Fruit fly (Drosophila melanogaster) whole organism, embryonic: ENCODE data around the gene Rab5.

Experiments used
- Blimp-1 ChIP-seq: fragments of 200-800 bp; sonication (Bioruptor generic); optimal IDR thresholded peaks from 3 replicates; lab custom pipeline; 2018; ENCODE audit warnings: missing biosample characterization, missing genetic modification characterization, mild to moderate bottlenecking, moderate library complexity, missing genetic modification reagents
- CG1024 ChIP-seq: fragments of 200-800 bp; sonication (Bioruptor generic); IDR thresholded peaks from 2 replicates; pipeline ENCODE4 v1.3.6; 2022; ENCODE audit warnings: missing biosample characterization, missing genetic modification characterization
- CG10431 ChIP-seq: fragments of 200-800 bp; sonication (Bioruptor generic); optimal IDR thresholded peaks from 3 replicates; lab custom pipeline; 2018; ENCODE audit warnings: missing biosample characterization, mild to moderate bottlenecking, missing genetic modification characterization
- CG10959 ChIP-seq: fragments of 200-800 bp; sonication (Bioruptor generic); IDR thresholded peaks from 2 replicates; pipeline ENCODE4 v1.3.6; 2022; ENCODE audit warnings: missing biosample characterization, missing genetic modification characterization
- CG12071 ChIP-seq: fragments of 200-800 bp; sonication (Bioruptor generic); optimal IDR thresholded peaks from 3 replicates; lab custom pipeline; 2018; ENCODE audit warnings: missing biosample characterization, mild to moderate bottlenecking, missing genetic modification characterization
- CG12155 ChIP-seq: fragments of 200-800 bp; sonication (Bioruptor generic); optimal IDR thresholded peaks from 3 replicates; lab custom pipeline; 2016; ENCODE audit warnings: missing biosample characterization, missing genetic modification characterization
- CG12391 ChIP-seq: fragments of 200-800 bp; sonication (Bioruptor generic); optimal IDR thresholded peaks from 3 replicates; lab custom pipeline; 2018; ENCODE audit warnings: missing biosample characterization, mild to moderate bottlenecking, missing genetic modification characterization, moderate library complexity
- CG14441 ChIP-seq: fragments of 200-800 bp; sonication (Bioruptor generic); IDR thresholded peaks from 2 replicates; pipeline ENCODE4 v1.3.6; 2022; ENCODE audit warnings: missing biosample characterization, missing genetic modification characterization
- CG14860 ChIP-seq: fragments of 200-800 bp; sonication (Bioruptor generic); IDR thresholded peaks from 3 replicates; pipeline ENCODE4 v1.3.6; 2022; ENCODE audit warnings: missing biosample characterization, missing genetic modification characterization; ENCODE audit not compliant: partially characterized antibody
- CG16813 ChIP-seq: fragments of 200-800 bp; sonication (Bioruptor generic); IDR thresholded peaks from 3 replicates; pipeline ENCODE4 v1.3.6; 2022; ENCODE audit warnings: missing biosample characterization, missing genetic modification characterization; ENCODE audit not compliant: partially characterized antibody
- CG17359 ChIP-seq: fragments of 200-800 bp; sonication (Bioruptor generic); optimal IDR thresholded peaks from 3 replicates; lab custom pipeline; 2018; ENCODE audit warnings: missing biosample characterization, mild to moderate bottlenecking, missing genetic modification characterization, moderate library complexity
- CG18599 ChIP-seq: fragments of 200-800 bp; sonication (Bioruptor generic); optimal IDR thresholded peaks from 3 replicates; lab custom pipeline; 2017; ENCODE audit warnings: missing biosample characterization, missing genetic modification characterization, mild to moderate bottlenecking, moderate library complexity, missing genetic modification reagents
- CG2712 ChIP-seq: fragments of 200-800 bp; optimal IDR thresholded peaks from 3 replicates; lab custom pipeline; 2019; ENCODE audit warnings: missing biosample characterization, mild to moderate bottlenecking, missing genetic modification characterization, moderate library complexity
- CG31441 ChIP-seq: fragments of 200-800 bp; sonication (Bioruptor generic); IDR thresholded peaks from 2 replicates; pipeline ENCODE4 v1.3.6; 2022; ENCODE audit warnings: missing biosample characterization, missing genetic modification characterization
- CG32532 ChIP-seq: fragments of 200-800 bp; sonication (Bioruptor generic); IDR thresholded peaks from 2 replicates; pipeline ENCODE4 v1.3.6; 2022; ENCODE audit warnings: missing biosample characterization, missing genetic modification characterization
- CG5953 ChIP-seq: fragments of 200-800 bp; sonication (Bioruptor generic); IDR thresholded peaks from 2 replicates; pipeline ENCODE4 v1.3.6; 2022; ENCODE audit warnings: missing biosample characterization, missing genetic modification characterization
- CG7839 ChIP-seq: fragments of 200-800 bp; sonication (Bioruptor generic); optimal IDR thresholded peaks from 3 replicates; lab custom pipeline; 2018; ENCODE audit warnings: missing biosample characterization, mild to moderate bottlenecking, missing genetic modification characterization, moderate library complexity
- CG8281 ChIP-seq: fragments of 200-800 bp; sonication (Bioruptor generic); optimal IDR thresholded peaks from 2 replicates; lab custom pipeline; 2018; ENCODE audit warnings: missing biosample characterization, mild to moderate bottlenecking, missing genetic modification characterization, moderate library complexity
- D19A ChIP-seq: fragments of 200-800 bp; optimal IDR thresholded peaks from 3 replicates; lab custom pipeline; 2019; ENCODE audit warnings: missing biosample characterization, mild to moderate bottlenecking, missing genetic modification characterization, moderate library complexity
- Fer1 ChIP-seq: fragments of 200-800 bp; sonication (Bioruptor generic); optimal IDR thresholded peaks from 2 replicates; lab custom pipeline; 2017; ENCODE audit warnings: missing biosample characterization, mild to moderate bottlenecking, missing genetic modification characterization
- Gug ChIP-seq: fragments of 200-800 bp; sonication (Bioruptor generic); IDR thresholded peaks from 4 replicates; pipeline ENCODE4 v1.3.6; 2022; ENCODE audit warnings: missing biosample characterization, missing genetic modification characterization
- HmgD ChIP-seq: fragments of 200-800 bp; sonication (Bioruptor generic); optimal IDR thresholded peaks from 3 replicates; lab custom pipeline; 2016; ENCODE audit warnings: missing biosample characterization, missing genetic modification characterization
- Hr51 ChIP-seq, 2 experiments: fragments of 200-800 bp; sonication (Bioruptor generic); optimal IDR thresholded peaks; 2 replicates in 1 of 2; 3 replicates in 1 of 2; lab custom pipeline; 2016 to 2018; ENCODE audit warnings: missing biosample characterization in 2 of 2, missing genetic modification characterization in 2 of 2, mild to moderate bottlenecking in 1 of 2, moderate library complexity in 1 of 2
- Jarid2 ChIP-seq: fragments of 200-800 bp; sonication (Bioruptor generic); optimal IDR thresholded peaks from 3 replicates; lab custom pipeline; 2017; ENCODE audit warnings: mild to moderate bottlenecking, missing biosample characterization, missing genetic modification reagents, missing genetic modification characterization
- Kr ChIP-seq: fragments of 200-800 bp; sonication (Bioruptor generic); optimal IDR thresholded peaks from 2 replicates; lab custom pipeline; 2017; ENCODE audit warnings: missing biosample characterization, mild to moderate bottlenecking, missing genetic modification characterization
- Lpt ChIP-seq: fragments of >200 bp; optimal IDR thresholded peaks from 2 replicates; lab custom pipeline; 2018; ENCODE audit warnings: missing biosample characterization, missing genetic modification characterization
- NC2β ChIP-seq: fragments of 200-800 bp; sonication (Bioruptor generic); optimal IDR thresholded peaks from 2 replicates; lab custom pipeline; 2016; ENCODE audit warnings: missing biosample characterization, missing genetic modification characterization
- NK7.1 ChIP-seq: fragments of 200-800 bp; sonication (Bioruptor generic); optimal IDR thresholded peaks from 3 replicates; lab custom pipeline; 2016; ENCODE audit warnings: missing biosample characterization, missing genetic modification characterization
- Optix ChIP-seq: fragments of 200-800 bp; sonication (Bioruptor generic); IDR thresholded peaks from 3 replicates; pipeline ENCODE4 v1.3.6; 2022; ENCODE audit warnings: missing biosample characterization, missing genetic modification characterization
- Side ChIP-seq: fragments of 200-800 bp; sonication (Bioruptor generic); optimal IDR thresholded peaks from 2 replicates; lab custom pipeline; 2016; ENCODE audit warnings: missing biosample characterization, missing genetic modification characterization
- Sox102F ChIP-seq: fragments of 200-800 bp; sonication (Bioruptor generic); optimal IDR thresholded peaks from 2 replicates; lab custom pipeline; 2018; ENCODE audit warnings: missing biosample characterization, mild to moderate bottlenecking, missing genetic modification characterization, moderate library complexity
- Tbp ChIP-seq: fragments of >200 bp; optimal IDR thresholded peaks from 2 replicates; lab custom pipeline; 2018; ENCODE audit warnings: missing biosample characterization, missing genetic modification characterization
- Trl ChIP-seq, 3 experiments: fragments of >200 bp in 2 of 3; fragments of 200-800 bp in 1 of 3; sonication (Bioruptor generic) in 1 of 3; optimal IDR thresholded peaks; 2 replicates in 1 of 3; 3 replicates in 2 of 3; lab custom pipeline; 2016 to 2017; ENCODE audit warnings: missing biosample characterization in 1 of 3, missing genetic modification characterization in 1 of 3
- fd102C ChIP-seq: fragments of 200-800 bp; sonication (Bioruptor generic); optimal IDR thresholded peaks from 2 replicates; lab custom pipeline; 2018; ENCODE audit warnings: missing biosample characterization, mild to moderate bottlenecking, missing genetic modification characterization, moderate library complexity
- fru ChIP-seq: fragments of >200 bp; optimal IDR thresholded peaks from 2 replicates; lab custom pipeline; 2017
- ftz-f1 ChIP-seq: fragments of 200-800 bp; sonication (Bioruptor generic); optimal IDR thresholded peaks from 2 replicates; lab custom pipeline; 2016; ENCODE audit warnings: missing biosample characterization, missing genetic modification characterization
- gfzf ChIP-seq: fragments of 200-800 bp; sonication (Bioruptor generic); optimal IDR thresholded peaks from 2 replicates; lab custom pipeline; 2016; ENCODE audit warnings: missing biosample characterization, mild to moderate bottlenecking, missing genetic modification characterization, moderate library complexity
- jigr1 ChIP-seq: fragments of 200-800 bp; sonication (Bioruptor generic); IDR thresholded peaks from 3 replicates; pipeline ENCODE4 v1.3.6; 2022; ENCODE audit warnings: missing biosample characterization, missing genetic modification characterization
- lab ChIP-seq: fragments of 200-800 bp; sonication (Bioruptor generic); optimal IDR thresholded peaks from 3 replicates; lab custom pipeline; 2017; ENCODE audit warnings: missing biosample characterization, missing genetic modification characterization, mild to moderate bottlenecking, moderate library complexity, missing genetic modification reagents
- mirr ChIP-seq: fragments of 200-800 bp; sonication (Bioruptor generic); optimal IDR thresholded peaks from 3 replicates; lab custom pipeline; 2018; ENCODE audit warnings: missing biosample characterization, mild to moderate bottlenecking, missing genetic modification characterization
- nerfin-1 ChIP-seq: fragments of 200-800 bp; sonication (Bioruptor generic); optimal IDR thresholded peaks from 3 replicates; lab custom pipeline; 2019; ENCODE audit warnings: missing biosample characterization, mild to moderate bottlenecking, missing genetic modification characterization, moderate library complexity
- peb ChIP-seq: fragments of 200-800 bp; sonication (Bioruptor generic); IDR thresholded peaks from 2 replicates; pipeline ENCODE4 v1.3.6; 2022; ENCODE audit warnings: missing biosample characterization, missing genetic modification characterization
- phol ChIP-seq: fragments of 200-800 bp; sonication (Bioruptor generic); optimal IDR thresholded peaks from 3 replicates; lab custom pipeline; 2018; ENCODE audit warnings: missing biosample characterization, mild to moderate bottlenecking, missing genetic modification characterization, moderate library complexity
- pum ChIP-seq: fragments of 200-800 bp; sonication (Bioruptor generic); optimal IDR thresholded peaks from 2 replicates; lab custom pipeline; 2016; ENCODE audit warnings: missing biosample characterization, missing genetic modification characterization
- repo ChIP-seq: fragments of 200-800 bp; sonication (Bioruptor generic); optimal IDR thresholded peaks from 2 replicates; lab custom pipeline; 2016; ENCODE audit warnings: missing biosample characterization, missing genetic modification characterization
- sens ChIP-seq: fragments of 200-800 bp; sonication (Bioruptor generic); peaks from one replicate; lab custom pipeline; 2016; ENCODE audit warnings: missing biosample characterization, missing genetic modification characterization
- sna ChIP-seq: fragments of 200-800 bp; sonication (Bioruptor generic); IDR thresholded peaks from 2 replicates; pipeline ENCODE4 v1.3.6; 2022; ENCODE audit warnings: missing biosample characterization, missing genetic modification characterization; ENCODE audit not compliant: partially characterized antibody
- trem ChIP-seq: fragments of 200-800 bp; optimal IDR thresholded peaks from 3 replicates; lab custom pipeline; 2019; ENCODE audit warnings: missing biosample characterization, mild to moderate bottlenecking, missing genetic modification characterization, moderate library complexity
- z ChIP-seq: fragments of 200-800 bp; sonication (Bioruptor generic); IDR thresholded peaks from 3 replicates; pipeline ENCODE4 v1.3.6; 2022; ENCODE audit warnings: missing biosample characterization, missing genetic modification characterization
- zf30C ChIP-seq: fragments of 200-800 bp; sonication (Bioruptor generic); optimal IDR thresholded peaks from 3 replicates; lab custom pipeline; 2018; ENCODE audit warnings: missing biosample characterization, mild to moderate bottlenecking, missing genetic modification characterization

Gene Rab5

dm6 chr2L:2397080-2397479 lies 32.0 kb upstream of the Rab5 start (continued):
- TF ChIP-seq Gug (GFP tag; lab: Robert Waterston, UW) = no peak
- TF ChIP-seq jigr1 (GFP tag; lab: Robert Waterston, UW) = no peak
- TF ChIP-seq nerfin-1 (tag; lab: Kevin White, UChicago) = no peak
- no peak for TF ChIP-seq Optix (GFP tag; lab: Robert Waterston, UW)
- TF ChIP-seq CG12155 = no peak
- peak; percentile 3 for TF ChIP-seq Sox102F (GFP tag; lab: Kevin White, UChicago)
- TF ChIP-seq ftz-f1 (GFP tag; lab: Kevin White, UChicago) = no peak
- peak; percentile 1 for TF ChIP-seq Blimp-1
- no peak for TF ChIP-seq CG14860 (GFP tag; lab: Robert Waterston, UW)
- no peak for TF ChIP-seq zf30C
- no peak for TF ChIP-seq HmgD (GFP tag; lab: Kevin White, UChicago)

DNA sequence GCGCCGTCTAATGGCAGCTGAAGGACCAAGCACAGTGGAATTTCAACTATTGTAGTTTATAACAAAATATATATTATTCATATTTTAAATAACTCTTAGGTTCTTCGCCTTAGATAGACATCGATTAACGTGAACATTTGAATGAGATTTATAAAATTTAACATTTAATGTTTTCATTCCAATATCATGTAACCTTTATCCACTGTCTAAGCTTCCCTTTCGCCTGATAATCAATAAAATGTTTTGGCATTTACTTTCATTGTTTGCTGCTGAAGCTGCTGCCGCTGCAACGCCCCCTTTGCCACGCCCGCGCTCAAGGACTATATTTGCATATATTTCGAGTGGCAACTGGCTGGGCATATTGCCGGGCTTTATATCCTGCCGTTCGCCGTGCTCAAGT lies 29.8 kb upstream of the Rab5 start:
- no peak for TF ChIP-seq Side (GFP tag; lab: Kevin White, UChicago)
- no peak for TF ChIP-seq z (GFP tag; lab: Robert Waterston, UW)
- no peak for TF ChIP-seq Jarid2 (GFP tag; lab: Kevin White, UChicago)
- TF ChIP-seq Tbp (GFP tag; lab: Kevin White, UChicago) = no peak
- no peak for TF ChIP-seq fru (lab: Kevin White, UChicago)
- TF ChIP-seq pum = no peak
- no peak for TF ChIP-seq CG14441 (GFP tag; lab: Robert Waterston, UW)
- TF ChIP-seq CG2712 (tag; lab: Kevin White, UChicago) = no peak
- TF ChIP-seq Lpt = no peak
- no peak for TF ChIP-seq D19A (tag; lab: Kevin White, UChicago)
- TF ChIP-seq Trl (optimal IDR thresholded peaks at IDR 0.05; lab: Kevin White, UChicago) = no peak
- no peak for TF ChIP-seq Trl (GFP tag; optimal IDR thresholded peaks at IDR 0.05; lab: Kevin White, UChicago)
- TF ChIP-seq NC2β (GFP tag; lab: Kevin White, UChicago) = no peak
- TF ChIP-seq CG5953 (GFP tag; lab: Robert Waterston, UW) = no peak
- TF ChIP-seq CG32532 (GFP tag; lab: Robert Waterston, UW) = no peak
- no peak for TF ChIP-seq CG16813 (GFP tag; lab: Robert Waterston, UW)
- TF ChIP-seq lab (GFP tag; lab: Kevin White, UChicago) = peak; percentile 35
- peak; percentile 6 for TF ChIP-seq sens (GFP tag; lab: Kevin White, UChicago)
- TF ChIP-seq Fer1 (GFP tag; lab: Kevin White, UChicago) = peak; percentile 18
- no peak for TF ChIP-seq trem (tag; lab: Kevin White, UChicago)
- peak; percentile 48 for TF ChIP-seq CG18599 (GFP tag; lab: Kevin White, UChicago)
- no peak for TF ChIP-seq CG12071 (GFP tag; lab: Kevin White, UChicago)
- no peak for TF ChIP-seq gfzf (GFP tag; lab: Kevin White, UChicago)
- no peak for TF ChIP-seq phol (tag; lab: Kevin White, UChicago)
- TF ChIP-seq CG17359 = peak; percentile 7
- TF ChIP-seq CG12391 (tag; lab: Kevin White, UChicago) = no peak
- no peak for TF ChIP-seq peb
- no peak for TF ChIP-seq CG8281 (tag; lab: Kevin White, UChicago)
- TF ChIP-seq CG7839 (tag; lab: Kevin White, UChicago) = peak; percentile 8
- no peak for TF ChIP-seq sna
- TF ChIP-seq CG31441 = no peak
- no peak for TF ChIP-seq CG10959 (GFP tag; lab: Robert Waterston, UW)
- no peak for TF ChIP-seq repo
- no peak for TF ChIP-seq mirr
- TF ChIP-seq CG1024 (GFP tag; lab: Robert Waterston, UW) = no peak
- no peak for TF ChIP-seq NK7.1
- TF ChIP-seq Hr51 (GFP tag; optimal IDR thresholded peaks at IDR 0.05; lab: Kevin White, UChicago) = peak in 1 of 2 experiments; percentile 6
- no peak for TF ChIP-seq zf30C
- no peak for TF ChIP-seq Kr
- no peak for TF ChIP-seq CG10431
- TF ChIP-seq fd102C = no peak
- TF ChIP-seq ftz-f1 (GFP tag; lab: Kevin White, UChicago) = no peak
